Worm (Caenorhabditis elegans) whole organism, L4 larva: ENCODE results near the gene qua-1.

Source experiments
- D1046.2 ChIP-seq: fragments of 200-800 bp; sonication (Bioruptor generic); IDR thresholded peaks from 2 replicates; pipeline ENCODE4 v1.3.6; 2022; ENCODE audit warnings: missing genetic modification characterization, missing compliant biosample characterization
- F10B5.3 ChIP-seq: sonication (generic microtip); optimal IDR thresholded peaks from 2 replicates; lab custom pipeline; 2016; ENCODE audit warnings: mild to moderate bottlenecking, missing genetic modification characterization, missing compliant biosample characterization
- R02D3.7 ChIP-seq: fragments of 150-350 bp; sonication (generic microtip); optimal IDR thresholded peaks from 3 replicates; lab custom pipeline; 2014; ENCODE audit warnings: missing biosample characterization, missing genetic modification characterization
- Y105C5A.15 ChIP-seq: fragments of 200-800 bp; sonication (Bioruptor generic); IDR thresholded peaks from 2 replicates; pipeline ENCODE4 v1.3.6; 2022; ENCODE audit warnings: missing genetic modification characterization, missing compliant biosample characterization
- ama-1 ChIP-seq: fragments of 150-350 bp; optimal IDR thresholded peaks from 2 replicates; lab custom pipeline; 2014; ENCODE audit warnings: inconsistent platforms, mixed read lengths
- arid-1 ChIP-seq: fragments of 200-800 bp; sonication (Bioruptor generic); conservative IDR thresholded peaks from 2 replicates; pipeline ENCODE4 v1.3.6; 2022; ENCODE audit warnings: missing genetic modification reagents, missing genetic modification characterization, missing compliant biosample characterization
- attf-4 ChIP-seq: sonication (generic microtip); optimal IDR thresholded peaks from 3 replicates; lab custom pipeline; 2017; ENCODE audit warnings: missing biosample characterization, missing genetic modification characterization
- ceh-20 ChIP-seq: fragments of 200-800 bp; sonication (Bioruptor generic); IDR thresholded peaks from 2 replicates; pipeline ENCODE4 v1.3.6; 2022; ENCODE audit warnings: missing genetic modification reagents, missing genetic modification characterization, missing compliant biosample characterization
- ceh-28 ChIP-seq: fragments of 150-350 bp; optimal IDR thresholded peaks from 2 replicates; lab custom pipeline; 2014; ENCODE audit warnings: missing biosample characterization, missing genetic modification reagents, missing genetic modification characterization
- ceh-44 ChIP-seq: fragments of 200-800 bp; sonication (Bioruptor generic); IDR thresholded peaks from 2 replicates; pipeline ENCODE4 v1.3.6; 2022; ENCODE audit warnings: missing genetic modification reagents, missing genetic modification characterization, missing compliant biosample characterization
- ceh-62 ChIP-seq: sonication (generic microtip); optimal IDR thresholded peaks from 2 replicates; lab custom pipeline; 2017; ENCODE audit warnings: missing biosample characterization, missing genetic modification characterization
- ceh-82 ChIP-seq: sonication (generic microtip); optimal IDR thresholded peaks from 2 replicates; lab custom pipeline; 2017; ENCODE audit warnings: missing biosample characterization, missing genetic modification characterization
- ces-1 ChIP-seq: fragments of 150-350 bp; sonication (generic microtip); optimal IDR thresholded peaks from 4 replicates; lab custom pipeline; 2014; ENCODE audit warnings: missing biosample characterization, missing genetic modification reagents, missing genetic modification characterization
- cey-2 ChIP-seq: sonication (generic microtip); optimal IDR thresholded peaks from 3 replicates; lab custom pipeline; 2017; ENCODE audit warnings: missing genetic modification characterization, mild to moderate bottlenecking, missing compliant biosample characterization, antibody characterized with exemption, borderline replicate concordance; ENCODE audit not compliant: insufficient read depth
- ctbp-1 ChIP-seq: fragments of 200-800 bp; sonication (Bioruptor generic); IDR thresholded peaks from 2 replicates; pipeline ENCODE4 v1.3.6; 2022; ENCODE audit warnings: missing genetic modification reagents, missing genetic modification characterization, missing compliant biosample characterization
- daf-12 ChIP-seq: fragments of 150-350 bp; optimal IDR thresholded peaks from 2 replicates; lab custom pipeline; 2014; ENCODE audit warnings: missing biosample characterization, missing genetic modification reagents, missing genetic modification characterization
- daf-19 ChIP-seq: fragments of 200-800 bp; sonication (Bioruptor generic); conservative IDR thresholded peaks from 2 replicates; pipeline ENCODE4 v1.3.6; 2022; ENCODE audit warnings: missing genetic modification characterization, missing compliant biosample characterization
- daf-8 ChIP-seq: fragments of 200-800 bp; sonication (Bioruptor generic); IDR thresholded peaks from 2 replicates; pipeline ENCODE4 v1.3.6; 2022; ENCODE audit warnings: missing genetic modification characterization, missing compliant biosample characterization
- dmd-6 ChIP-seq: fragments of 200-800 bp; sonication (Bioruptor generic); IDR thresholded peaks from 2 replicates; pipeline ENCODE4 v1.3.6; 2022; ENCODE audit warnings: missing genetic modification reagents, missing genetic modification characterization, missing compliant biosample characterization
- dve-1 ChIP-seq: sonication (generic microtip); optimal IDR thresholded peaks from 2 replicates; lab custom pipeline; 2017; ENCODE audit warnings: antibody characterized with exemption, mild to moderate bottlenecking, missing genetic modification characterization, missing compliant biosample characterization; ENCODE audit not compliant: insufficient read depth
- egl-27 ChIP-seq: sonication (generic microtip); optimal IDR thresholded peaks from 3 replicates; lab custom pipeline; 2017; ENCODE audit warnings: missing biosample characterization, missing genetic modification reagents, missing genetic modification characterization
- egl-43 ChIP-seq: fragments of 200-800 bp; sonication (Bioruptor generic); IDR thresholded peaks from 2 replicates; pipeline ENCODE4 v1.3.6; 2022; ENCODE audit warnings: missing genetic modification reagents, missing genetic modification characterization, missing compliant biosample characterization
- fos-1 ChIP-seq: fragments of 150-350 bp; optimal IDR thresholded peaks from 2 replicates; lab custom pipeline; 2014; ENCODE audit warnings: missing biosample characterization, missing genetic modification characterization
- hlh-11 ChIP-seq: fragments of 200-800 bp; sonication (Bioruptor generic); optimal IDR thresholded peaks from 2 replicates; lab custom pipeline; 2018; ENCODE audit warnings: mild to moderate bottlenecking, missing genetic modification characterization, missing compliant biosample characterization
- hlh-30 ChIP-seq: sonication (generic microtip); optimal IDR thresholded peaks from 2 replicates; lab custom pipeline; 2017; ENCODE audit warnings: antibody characterized with exemption, mild to moderate bottlenecking, missing genetic modification characterization, missing compliant biosample characterization; ENCODE audit not compliant: insufficient read depth
- jun-1 ChIP-seq: fragments of 150-350 bp; optimal IDR thresholded peaks from 2 replicates; lab custom pipeline; 2014; ENCODE audit warnings: missing biosample characterization, missing genetic modification reagents, missing genetic modification characterization
- lim-7 ChIP-seq: fragments of 200-800 bp; sonication (Bioruptor generic); IDR thresholded peaks from 2 replicates; pipeline ENCODE4 v1.3.6; 2022; ENCODE audit warnings: missing genetic modification characterization, missing compliant biosample characterization
- madf-5 ChIP-seq, 2 experiments: fragments of 200-800 bp; sonication (Bioruptor generic); IDR thresholded peaks; 2 replicates each; pipeline ENCODE4 v1.3.6; 2022; ENCODE audit warnings: missing compliant biosample characterization in 2 of 2, missing genetic modification characterization in 2 of 2
- mdl-1 ChIP-seq, 2 experiments: fragments of 150-350 bp in 1 of 2; sonication (generic microtip) in 1 of 2; optimal IDR thresholded peaks; 2 replicates each; lab custom pipeline; 2014 to 2017; ENCODE audit warnings: missing biosample characterization in 2 of 2, missing genetic modification characterization in 2 of 2
- nhr-237 ChIP-seq: sonication (generic microtip); optimal IDR thresholded peaks from 2 replicates; lab custom pipeline; 2017; ENCODE audit warnings: missing biosample characterization, missing genetic modification characterization
- nhr-28 ChIP-seq: fragments of 150-350 bp; optimal IDR thresholded peaks from 2 replicates; lab custom pipeline; 2014; ENCODE audit warnings: missing biosample characterization, missing genetic modification characterization
- nhr-6 ChIP-seq: fragments of 150-350 bp; optimal IDR thresholded peaks from 2 replicates; lab custom pipeline; 2014; ENCODE audit warnings: missing biosample characterization, missing genetic modification characterization
- pqm-1 ChIP-seq: sonication (generic microtip); optimal IDR thresholded peaks from 2 replicates; lab custom pipeline; 2017; ENCODE audit warnings: missing biosample characterization, missing genetic modification characterization
- saeg-2 ChIP-seq: fragments of 200-800 bp; sonication (Bioruptor generic); IDR thresholded peaks from 2 replicates; pipeline ENCODE4 v1.3.6; 2022; ENCODE audit warnings: missing genetic modification reagents, missing genetic modification characterization, missing compliant biosample characterization
- sdz-12 ChIP-seq: fragments of 200-800 bp; sonication (Bioruptor generic); optimal IDR thresholded peaks from 2 replicates; lab custom pipeline; 2018; ENCODE audit warnings: mild to moderate bottlenecking, missing genetic modification characterization, missing compliant biosample characterization
- skn-1 ChIP-seq: fragments of 150-350 bp; optimal IDR thresholded peaks from 2 replicates; lab custom pipeline; 2014; ENCODE audit warnings: missing biosample characterization, missing genetic modification characterization
- snpc-1.2 ChIP-seq: fragments of 200-800 bp; sonication (Bioruptor generic); IDR thresholded peaks from 2 replicates; pipeline ENCODE4 v1.3.6; 2022; ENCODE audit warnings: missing genetic modification reagents, missing genetic modification characterization, missing compliant biosample characterization
- snpc-4 ChIP-seq: fragments of 150-350 bp; optimal IDR thresholded peaks from 2 replicates; lab custom pipeline; 2014; ENCODE audit warnings: missing biosample characterization, missing genetic modification characterization
- spr-3 ChIP-seq: fragments of 200-800 bp; sonication (Bioruptor generic); optimal IDR thresholded peaks from 2 replicates; lab custom pipeline; 2018; ENCODE audit warnings: mild to moderate bottlenecking, missing genetic modification characterization, missing compliant biosample characterization
- unc-39 ChIP-seq: sonication (generic microtip); optimal IDR thresholded peaks from 2 replicates; lab custom pipeline; 2017; ENCODE audit warnings: missing biosample characterization, missing genetic modification characterization
- unc-62 ChIP-seq, 3 experiments: fragments of 150-350 bp in 1 of 3; sonication (generic microtip); optimal IDR thresholded peaks in 2 of 3; peaks in 1 of 3; 1 replicate in 1 of 3; 2 replicates in 2 of 3; lab custom pipeline; 2014 to 2017; ENCODE audit warnings: missing biosample characterization in 3 of 3, missing genetic modification characterization in 3 of 3, missing genetic modification reagents in 3 of 3, missing genotype in 1 of 3
- zag-1 ChIP-seq: fragments of 150-350 bp; optimal IDR thresholded peaks from 2 replicates; lab custom pipeline; 2014; ENCODE audit warnings: missing biosample characterization, missing genetic modification characterization
- zip-2 ChIP-seq: fragments of 150-350 bp; optimal IDR thresholded peaks from 2 replicates; lab custom pipeline; 2014; ENCODE audit warnings: missing biosample characterization, missing genetic modification characterization
- ztf-7 ChIP-seq: fragments of 150-350 bp; optimal IDR thresholded peaks from 2 replicates; lab custom pipeline; 2014; ENCODE audit warnings: missing biosample characterization, missing genetic modification characterization

The qua-1 gene

DNA sequence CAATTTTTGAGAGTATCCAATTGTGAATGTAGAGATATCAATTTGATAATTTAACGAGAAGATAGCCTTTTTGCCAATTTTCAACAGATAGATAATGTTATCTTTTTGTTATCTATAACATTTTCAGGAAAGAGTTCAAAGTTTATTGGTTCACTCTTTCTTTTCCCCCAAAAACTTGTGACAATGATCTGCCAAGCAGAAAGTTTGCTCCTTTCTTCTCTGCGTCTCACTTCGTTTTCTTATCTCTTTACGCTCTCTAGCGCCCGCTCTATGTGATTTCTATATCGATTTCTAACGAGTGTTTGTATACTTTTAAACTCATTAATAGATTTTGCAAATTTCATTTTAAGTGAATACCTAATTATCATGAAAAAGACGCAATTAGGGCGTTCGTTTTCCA lies 27.9 kb downstream of the qua-1 start (continued):
- TF ChIP-seq dmd-6 = peak; percentile 64
- TF ChIP-seq ztf-7 (tag; lab: Kevin White, UChicago) = no peak
- TF ChIP-seq F10B5.3 (tag; lab: Kevin White, UChicago) = no peak
- TF ChIP-seq ceh-20 (GFP tag; lab: Robert Waterston, UW) = no peak
- no peak for TF ChIP-seq ceh-28 (tag; lab: Kevin White, UChicago)
- TF ChIP-seq nhr-28 (tag; lab: Kevin White, UChicago) = peak; percentile 52
- TF ChIP-seq spr-3 (GFP tag; lab: Kevin White, UChicago) = no peak
- TF ChIP-seq egl-27 (tag; lab: Kevin White, UChicago) = no peak
- no peak for TF ChIP-seq ceh-82 (tag; lab: Kevin White, UChicago)
- no peak for TF ChIP-seq ceh-44 (GFP tag; lab: Robert Waterston, UW)
- no peak for TF ChIP-seq ceh-62 (tag; lab: Kevin White, UChicago)
- TF ChIP-seq daf-19 (GFP tag; lab: Robert Waterston, UW) = no peak
- peak; percentile 50 for TF ChIP-seq hlh-30 (tag; lab: Kevin White, UChicago)
- TF ChIP-seq ctbp-1 (GFP tag; lab: Robert Waterston, UW) = no peak
- no peak for TF ChIP-seq Y105C5A.15 (GFP tag; lab: Robert Waterston, UW)
- no peak for TF ChIP-seq arid-1 (GFP tag; lab: Robert Waterston, UW)
- TF ChIP-seq daf-8 (GFP tag; lab: Robert Waterston, UW) = no peak
- TF ChIP-seq mdl-1 (tag; optimal IDR thresholded peaks at IDR 0.05; lab: Kevin White, UChicago) = no peak
- peak; percentile 48 for TF ChIP-seq pqm-1
- TF ChIP-seq hlh-11 = peak; percentile 51
- TF ChIP-seq cey-2 (tag; lab: Kevin White, UChicago) = no peak
- TF ChIP-seq nhr-237 (tag; lab: Kevin White, UChicago) = no peak
- no peak for TF ChIP-seq daf-12 (tag; lab: Kevin White, UChicago)
- peak; percentile 81 for TF ChIP-seq dve-1
- TF ChIP-seq jun-1 (tag; lab: Kevin White, UChicago) = no peak

ce11 chrII:8230976-8231375 lies 32.4 kb downstream of the qua-1 start, which contains the start of gene M110.9:
Gene M110.9 (plus strand): TSS chrII:8231276.
- TF ChIP-seq nhr-28 (tag; lab: Kevin White, UChicago) = no peak
- TF ChIP-seq spr-3 (GFP tag; lab: Kevin White, UChicago) = no peak
- TF ChIP-seq nhr-6 = no peak

- no peak for TF ChIP-seq saeg-2 (GFP tag; lab: Robert Waterston, UW)
Measured at ce11 chrII:8232489-8232888, 33.9 kb downstream of the qua-1 start, which contains the start of gene M110.7. Gene M110.7 (plus strand): TSS chrII:8232789.

DNA sequence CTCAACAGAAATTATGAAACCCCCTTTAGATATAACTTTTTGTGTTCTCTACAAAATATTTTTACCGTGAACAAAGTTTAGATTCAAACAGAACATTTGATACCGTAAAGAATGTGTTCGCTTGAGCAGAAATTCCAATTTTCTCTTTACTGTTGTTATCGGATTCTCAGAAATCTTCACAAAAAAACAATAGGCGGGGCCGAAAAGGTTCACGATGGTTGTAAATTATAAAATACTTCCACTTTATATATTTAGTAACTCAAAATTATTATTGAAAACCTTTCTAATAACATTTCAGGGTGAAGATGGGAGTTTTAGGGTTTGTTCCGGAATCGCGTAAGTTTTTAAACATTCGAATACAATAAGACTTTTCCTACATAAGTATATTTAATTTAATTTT lies 39.6 kb downstream of the qua-1 start, which contains the start of gene nlp-5:
nlp-5 (plus strand) TSS at position 301 of the 400 bp plus-strand sequence.
- TF ChIP-seq unc-62 (GFP tag; optimal IDR thresholded peaks at IDR 0.05 in 1 of 2; lab: Kevin White, UChicago) (peak in 1 of 2 experiments; percentile 61), unc-62 (tag; optimal IDR thresholded peaks at IDR 0.05; lab: Kevin White, UChicago) (no peak), ceh-28 (tag; lab: Kevin White, UChicago) (no peak), egl-43 (GFP tag; lab: Robert Waterston, UW) (no peak), ama-1 (no peak), madf-5 (GFP tag; IDR thresholded peaks at IDR 0.05; lab: Robert Waterston, UW) (no peak)

DNA sequence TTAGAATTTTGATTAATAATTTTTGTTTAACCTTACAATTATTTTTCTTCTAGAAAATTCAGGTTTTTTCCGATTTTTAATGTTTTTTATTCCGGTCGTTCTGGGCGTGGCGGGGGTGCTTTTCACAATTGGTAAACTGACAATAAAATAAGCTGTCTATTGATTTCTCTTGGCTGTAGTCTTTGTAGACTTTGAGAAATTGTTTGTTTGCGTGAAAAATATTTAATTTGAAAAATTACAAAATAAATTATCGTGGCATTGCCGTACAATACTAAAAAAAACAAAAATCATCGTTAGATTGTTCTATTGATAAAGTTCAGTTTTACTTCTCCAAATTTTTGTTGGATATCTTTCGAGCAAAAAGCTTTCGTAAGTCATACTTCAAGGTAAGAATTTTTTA lies 47.9 kb downstream of the qua-1 start, which contains the start of gene F35C11.3:
F35C11.3 (plus strand) TSS at position 301 of the 400 bp plus-strand sequence.
- no peak for TF ChIP-seq D1046.2
- TF ChIP-seq ces-1 (GFP tag; lab: Kevin White, UChicago) = no peak
- TF ChIP-seq attf-4 (tag; lab: Kevin White, UChicago) = no peak
- TF ChIP-seq lim-7 (GFP tag; lab: Robert Waterston, UW) = no peak
- TF ChIP-seq zip-2 = no peak
- TF ChIP-seq unc-39 (tag; lab: Kevin White, UChicago) = no peak
- no peak for TF ChIP-seq zag-1 (tag; lab: Kevin White, UChicago)
- no peak for TF ChIP-seq hlh-30 (tag; lab: Kevin White, UChicago)
- TF ChIP-seq snpc-4 (tag; lab: Kevin White, UChicago) = no peak
- TF ChIP-seq snpc-1.2 (GFP tag; lab: Robert Waterston, UW) = no peak
- TF ChIP-seq fos-1 (tag; lab: Kevin White, UChicago) = no peak
- TF ChIP-seq R02D3.7 (tag; lab: Kevin White, UChicago) = no peak
- TF ChIP-seq sdz-12 (GFP tag; lab: Kevin White, UChicago) = no peak
- TF ChIP-seq madf-5 (GFP tag; IDR thresholded peaks at IDR 0.05; lab: Robert Waterston, UW) = no peak
- TF ChIP-seq skn-1 (tag; lab: Kevin White, UChicago) = no peak
- no peak for TF ChIP-seq Y105C5A.15 (GFP tag; lab: Robert Waterston, UW)
